Fruit fly (Drosophila melanogaster) S2 (cell line): ENCODE measurements around the gene Sec5.

Experiments used
- CG8478 ChIP-seq: fragments of >200 bp; optimal IDR thresholded peaks from 2 replicates; lab custom pipeline; 2018
- CTCF ChIP-seq, 2 experiments: fragments of >200 bp; optimal IDR thresholded peaks; 2 replicates each; lab custom pipeline; 2018

- TF ChIP-seq CG8478 (no peak), CTCF (optimal IDR thresholded peaks at IDR 0.05; lab: Kevin White, UChicago) (no peak)
Measured at dm6 chr2L:3444789-3445188, 12.3 kb upstream of the Sec5 start.
